Worm (Caenorhabditis elegans): ENCODE data around the gene C30A5.10.

C30A5.10 gene

DNA sequence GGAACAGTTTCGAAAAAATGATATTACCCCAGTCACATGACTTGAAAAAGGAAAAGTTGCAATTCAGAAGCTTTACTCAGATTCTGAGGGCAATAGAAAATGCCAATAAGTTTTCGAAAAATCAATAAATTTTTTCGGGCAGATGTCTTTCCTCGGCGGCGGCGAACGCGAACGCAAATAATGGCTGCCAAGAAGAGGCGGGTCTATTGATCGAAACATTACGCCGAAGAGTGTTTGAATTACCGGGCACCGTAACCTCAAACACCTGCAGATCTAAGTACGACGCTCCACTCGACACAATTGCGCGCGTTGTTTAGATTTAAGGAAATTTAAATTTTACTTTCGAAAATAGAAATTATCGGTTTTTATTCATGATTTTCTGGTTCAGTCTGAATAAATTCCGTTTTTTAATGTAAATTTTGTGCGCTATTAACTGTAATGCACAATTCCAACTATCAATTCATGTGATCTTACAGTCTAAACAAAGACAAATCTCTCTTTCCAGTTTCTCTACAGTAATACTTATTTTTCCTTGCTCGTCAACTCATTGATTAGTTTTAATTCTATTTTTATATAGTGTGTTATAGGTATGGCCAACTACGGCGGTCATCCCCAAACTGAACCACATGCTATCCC, 45.8 kb downstream of the C30A5.10 start, which contains the start of gene prp-8 (continued):
- TF ChIP-seq ama-1 (optimal IDR thresholded peaks at IDR 0.05) (no peak), dmd-4 (tag; optimal IDR thresholded peaks at IDR 0.05; ENCODE audit: borderline replicate concordance) (no peak), nhr-11 (tag; optimal IDR thresholded peaks at IDR 0.05) (no peak), lim-6 (tag; optimal IDR thresholded peaks at IDR 0.05) (no peak), pat-9 (tag; optimal IDR thresholded peaks at IDR 0.05) (no peak), hlh-13 (GFP tag; optimal IDR thresholded peaks at IDR 0.05) (no peak), gmeb-2 (tag; optimal IDR thresholded peaks at IDR 0.05) (no peak), tbx-2 (tag; optimal IDR thresholded peaks at IDR 0.05) (peak; percentile 71), ceh-22 (tag; optimal IDR thresholded peaks at IDR 0.05) (no peak), nhr-232 (tag; optimal IDR thresholded peaks at IDR 0.05) (no peak), unc-55 (GFP tag; optimal IDR thresholded peaks at IDR 0.05) (peak; percentile 68), hlh-30 (tag; optimal IDR thresholded peaks at IDR 0.05; ENCODE audit: insufficient read depth) (peak; percentile 77), ref-2 (tag; optimal IDR thresholded peaks at IDR 0.05) (peak; percentile 65), odd-2 (tag; optimal IDR thresholded peaks at IDR 0.05) (no peak), ceh-19 (GFP tag; optimal IDR thresholded peaks at IDR 0.05) (peak; percentile 18), pha-2 (tag; optimal IDR thresholded peaks at IDR 0.05) (peak; percentile 9), rnt-1 (tag; optimal IDR thresholded peaks at IDR 0.05) (peak; percentile 19), ceh-31 (tag; optimal IDR thresholded peaks at IDR 0.05) (peak; percentile 80), ceh-45 (GFP tag; IDR thresholded peaks at IDR 0.05) (no peak), pqm-1 (tag; optimal IDR thresholded peaks at IDR 0.05) (no peak), ets-4 (tag; optimal IDR thresholded peaks at IDR 0.05) (peak; percentile 11), che-1 (tag; optimal IDR thresholded peaks at IDR 0.05) (no peak), fkh-10 (GFP tag; optimal IDR thresholded peaks at IDR 0.05) (no peak), dve-1 (tag; optimal IDR thresholded peaks at IDR 0.05) (peak; percentile 65), ceh-2 (tag; optimal IDR thresholded peaks at IDR 0.05) (peak; percentile 6), C08G9.2 (tag; optimal IDR thresholded peaks at IDR 0.05) (peak; percentile 4), zip-5 (tag; optimal IDR thresholded peaks at IDR 0.05) (no peak), unc-86 (tag; optimal IDR thresholded peaks at IDR 0.05) (no peak), syd-9 (tag; optimal IDR thresholded peaks at IDR 0.05) (peak; percentile 16), hlh-6 (tag; optimal IDR thresholded peaks at IDR 0.05) (no peak), ceh-14 (tag; optimal IDR thresholded peaks at IDR 0.05) (no peak), Y22D7AL.16 (tag; optimal IDR thresholded peaks at IDR 0.05) (peak; percentile 2), pha-4 (tag; optimal IDR thresholded peaks at IDR 0.05) (no peak), ceh-6 (GFP tag; optimal IDR thresholded peaks at IDR 0.05) (no peak), sdc-2 (tag; optimal IDR thresholded peaks at IDR 0.05) (peak; percentile 13), elt-2 (tag; optimal IDR thresholded peaks at IDR 0.05) (no peak), ztf-16 (tag; optimal IDR thresholded peaks at IDR 0.05) (no peak), hlh-8 (tag; optimal IDR thresholded peaks at IDR 0.05) (no peak)

DNA sequence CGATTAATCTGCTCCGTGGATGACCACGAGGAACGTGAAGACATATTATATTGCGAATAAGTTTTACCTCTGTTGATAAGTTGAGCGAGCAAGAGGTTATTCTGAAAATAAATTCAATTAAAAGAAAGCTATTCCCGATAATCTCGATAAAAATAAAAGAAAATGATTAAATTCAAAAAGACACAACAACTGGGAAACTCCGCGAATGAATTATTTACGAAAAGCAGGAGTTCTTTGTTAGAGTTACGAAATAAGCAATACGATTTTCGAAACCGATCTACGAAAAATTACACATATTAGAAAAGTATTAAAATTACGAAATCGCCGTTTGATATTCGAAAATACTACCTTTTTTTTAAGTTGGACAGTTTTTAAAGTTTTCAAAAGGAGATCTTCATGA, 46.4 kb downstream of the C30A5.10 start, which contains the start of gene bath-42:
TSS of gene bath-42 (minus strand) at position 101 of the 400 bp plus-strand sequence.
- no peak for TF ChIP-seq elt-4 (tag; optimal IDR thresholded peaks at IDR 0.05)
- TF ChIP-seq elt-2 (tag; optimal IDR thresholded peaks at IDR 0.05) = no peak
- TF ChIP-seq fax-1 (tag; optimal IDR thresholded peaks at IDR 0.05) = no peak
- no peak for TF ChIP-seq ceh-45 (GFP tag; IDR thresholded peaks at IDR 0.05)
- TF ChIP-seq lim-6 (tag; optimal IDR thresholded peaks at IDR 0.05) = no peak
- TF ChIP-seq hlh-13 (GFP tag; optimal IDR thresholded peaks at IDR 0.05) = no peak
- no peak for TF ChIP-seq ttx-3 (tag; optimal IDR thresholded peaks at IDR 0.05)
- TF ChIP-seq npax-4 (tag; optimal IDR thresholded peaks at IDR 0.05) = no peak
- no peak for TF ChIP-seq rnt-1 (tag; optimal IDR thresholded peaks at IDR 0.05)
- TF ChIP-seq Y22D7AL.16 (tag; optimal IDR thresholded peaks at IDR 0.05) = no peak
- no peak for TF ChIP-seq ceh-9 (tag; optimal IDR thresholded peaks at IDR 0.05)
- no peak for TF ChIP-seq madf-2 (tag; optimal IDR thresholded peaks at IDR 0.05)
- no peak for TF ChIP-seq ceh-6 (GFP tag; optimal IDR thresholded peaks at IDR 0.05)
- TF ChIP-seq ets-4 (tag; optimal IDR thresholded peaks at IDR 0.05) = no peak
